Fruit fly (Drosophila melanogaster) whole organism, prepupa: ENCODE results near the gene Nepl20.

Experiments
- Blimp-1 ChIP-seq: fragments of 200-800 bp; sonication (Bioruptor generic); optimal IDR thresholded peaks from 3 replicates; lab custom pipeline; 2017; ENCODE audit warnings: missing biosample characterization, missing genetic modification characterization, mild to moderate bottlenecking, moderate library complexity, missing genetic modification reagents
- CG10631 ChIP-seq: fragments of 200-800 bp; sonication (Bioruptor generic); optimal IDR thresholded peaks from 2 replicates; lab custom pipeline; 2016; ENCODE audit warnings: missing biosample characterization, missing genetic modification characterization
- CG15336 ChIP-seq: fragments of 200-800 bp; sonication (Bioruptor generic); IDR thresholded peaks from 2 replicates; pipeline ENCODE4 v1.3.6; 2022; ENCODE audit warnings: missing biosample characterization, missing genetic modification characterization
- CG16779 ChIP-seq: fragments of 200-800 bp; sonication (Bioruptor generic); optimal IDR thresholded peaks from 3 replicates; lab custom pipeline; 2017; ENCODE audit warnings: missing biosample characterization, mild to moderate bottlenecking, missing genetic modification characterization
- CG4318 ChIP-seq: fragments of 200-800 bp; sonication (Bioruptor generic); optimal IDR thresholded peaks from 3 replicates; lab custom pipeline; 2017; ENCODE audit warnings: missing biosample characterization, mild to moderate bottlenecking, missing genetic modification characterization
- CG6792 ChIP-seq: fragments of 200-800 bp; sonication (Bioruptor generic); optimal IDR thresholded peaks from 3 replicates; lab custom pipeline; 2016; ENCODE audit warnings: missing biosample characterization, missing genetic modification characterization
- CG6854 ChIP-seq: fragments of 200-800 bp; sonication (Bioruptor generic); optimal IDR thresholded peaks from 2 replicates; lab custom pipeline; 2017; ENCODE audit warnings: missing biosample characterization, mild to moderate bottlenecking, missing genetic modification characterization
- CG8119 ChIP-seq: fragments of 200-800 bp; sonication (Bioruptor generic); IDR thresholded peaks from 3 replicates; pipeline ENCODE4 v1.3.6; 2022; ENCODE audit warnings: missing biosample characterization, missing genetic modification characterization
- Eip75B ChIP-seq: fragments of 200-800 bp; sonication (Bioruptor generic); optimal IDR thresholded peaks from 3 replicates; lab custom pipeline; 2016; ENCODE audit warnings: missing biosample characterization, missing genetic modification characterization
- Hr4 ChIP-seq: fragments of 200-800 bp; sonication (Bioruptor generic); optimal IDR thresholded peaks from 3 replicates; lab custom pipeline; 2016; ENCODE audit warnings: missing biosample characterization, missing genetic modification characterization
- Lpt ChIP-seq: fragments of 200-800 bp; sonication (Bioruptor generic); optimal IDR thresholded peaks from 3 replicates; lab custom pipeline; 2016; ENCODE audit warnings: missing biosample characterization, missing genetic modification characterization
- OdsH ChIP-seq: fragments of 200-800 bp; sonication (Bioruptor generic); optimal IDR thresholded peaks from 3 replicates; lab custom pipeline; 2016; ENCODE audit warnings: missing biosample characterization, missing genetic modification characterization
- acj6 ChIP-seq: fragments of 200-800 bp; sonication (Bioruptor generic); optimal IDR thresholded peaks from 3 replicates; lab custom pipeline; 2016; ENCODE audit warnings: missing biosample characterization, missing genetic modification characterization
- net ChIP-seq: fragments of 200-800 bp; sonication (Bioruptor generic); optimal IDR thresholded peaks from 3 replicates; lab custom pipeline; 2016; ENCODE audit warnings: missing biosample characterization, missing genetic modification characterization

- TF ChIP-seq CG6854 (GFP tag; lab: Kevin White, UChicago) (no peak), net (GFP tag; lab: Kevin White, UChicago) (no peak), CG6792 (GFP tag; lab: Kevin White, UChicago) (no peak), OdsH (GFP tag; lab: Kevin White, UChicago) (no peak), Lpt (GFP tag; lab: Kevin White, UChicago) (no peak), acj6 (no peak), CG16779 (tag; lab: Kevin White, UChicago) (no peak), Hr4 (GFP tag; lab: Kevin White, UChicago) (no peak), CG10631 (GFP tag; lab: Kevin White, UChicago) (no peak), CG15336 (no peak), CG4318 (GFP tag; lab: Kevin White, UChicago) (no peak), Blimp-1 (GFP tag; lab: Kevin White, UChicago) (no peak), CG8119 (no peak), Eip75B (GFP tag; lab: Kevin White, UChicago) (no peak)
Observed at dm6 chr3R:28840620-28841019, 40.0 kb upstream of the Nepl20 start.
